Fruit fly (Drosophila melanogaster) whole organism, adult: ENCODE data around the gene Srg1.

Experiments
- CG12768 ChIP-seq: fragments of 200-800 bp; sonication (Bioruptor generic); optimal IDR thresholded peaks from 2 replicates; lab custom pipeline; 2017; ENCODE audit warnings: missing biosample characterization, missing genetic modification characterization, mild to moderate bottlenecking, moderate library complexity, missing genetic modification reagents
- CG14711 ChIP-seq: fragments of 200-800 bp; sonication (Bioruptor generic); optimal IDR thresholded peaks from 2 replicates; lab custom pipeline; 2018; ENCODE audit warnings: missing biosample characterization, mild to moderate bottlenecking, missing genetic modification characterization, moderate library complexity
- CG33017 ChIP-seq: fragments of 200-800 bp; sonication (Bioruptor generic); optimal IDR thresholded peaks from 2 replicates; lab custom pipeline; 2018; ENCODE audit warnings: missing biosample characterization, mild to moderate bottlenecking, missing genetic modification characterization, moderate library complexity
- CG5204 ChIP-seq: fragments of 200-800 bp; sonication (Bioruptor generic); optimal IDR thresholded peaks from 2 replicates; lab custom pipeline; 2016; ENCODE audit warnings: missing biosample characterization, missing genetic modification characterization
- CG7101 ChIP-seq: fragments of 200-800 bp; sonication (Bioruptor generic); optimal IDR thresholded peaks from 2 replicates; lab custom pipeline; 2018; ENCODE audit warnings: missing biosample characterization, mild to moderate bottlenecking, missing genetic modification characterization, moderate library complexity
- Clk ChIP-seq: fragments of 200-800 bp; sonication (Bioruptor generic); optimal IDR thresholded peaks from 2 replicates; lab custom pipeline; 2017; ENCODE audit warnings: missing biosample characterization, missing genetic modification characterization
- bab1 ChIP-seq: fragments of 200-800 bp; sonication (Bioruptor generic); optimal IDR thresholded peaks from 3 replicates; lab custom pipeline; 2019; ENCODE audit warnings: missing biosample characterization, mild to moderate bottlenecking, missing genetic modification characterization, moderate library complexity
- cic ChIP-seq: fragments of 200-800 bp; sonication (Bioruptor generic); optimal IDR thresholded peaks from 2 replicates; lab custom pipeline; 2017; ENCODE audit warnings: missing biosample characterization, mild to moderate bottlenecking, missing genetic modification characterization, moderate library complexity
- ovo ChIP-seq: fragments of 200-800 bp; sonication (Bioruptor generic); optimal IDR thresholded peaks from 2 replicates; lab custom pipeline; 2016; ENCODE audit warnings: missing biosample characterization, missing genetic modification characterization
- tj ChIP-seq: fragments of 200-800 bp; sonication (Bioruptor generic); optimal IDR thresholded peaks from 3 replicates; lab custom pipeline; 2017; ENCODE audit warnings: missing biosample characterization, mild to moderate bottlenecking, missing genetic modification characterization, moderate library complexity
- toe ChIP-seq: fragments of 200-800 bp; sonication (Bioruptor generic); optimal IDR thresholded peaks from 2 replicates; lab custom pipeline; 2016; ENCODE audit warnings: missing biosample characterization, missing genetic modification characterization

DNA sequence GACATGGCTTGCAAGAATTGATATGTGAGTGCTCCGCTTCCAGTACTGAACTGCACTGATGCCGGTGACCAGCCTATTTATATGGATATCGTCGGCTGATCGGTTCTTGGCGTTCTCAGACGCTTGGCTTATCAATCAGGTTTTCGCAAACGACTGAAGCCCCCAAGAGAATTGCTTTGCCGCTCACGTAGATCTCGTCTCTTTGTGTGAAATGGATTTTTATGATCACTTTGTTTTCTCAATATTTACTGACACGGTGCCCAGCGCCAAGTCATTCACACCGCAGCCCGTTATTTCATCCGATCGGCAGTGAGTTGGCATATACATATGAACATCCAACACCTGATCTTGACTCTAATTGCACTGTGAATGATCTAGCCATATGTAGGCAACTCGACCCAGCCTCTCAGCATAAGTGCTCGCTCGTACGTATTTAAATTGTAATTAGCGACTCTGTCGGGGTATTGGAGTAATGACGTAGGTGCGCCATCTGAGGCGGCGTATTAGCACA lies 4.2 kb downstream of the Srg1 start, which contains the start of gene CG13639:
- peak; percentile 48 for TF ChIP-seq ovo (GFP tag; lab: Kevin White, UChicago)
- TF ChIP-seq CG12768 (GFP tag; lab: Kevin White, UChicago) = no peak
- TF ChIP-seq bab1 = no peak
- no peak for TF ChIP-seq CG14711 (tag; lab: Kevin White, UChicago)
- TF ChIP-seq CG33017 (tag; lab: Kevin White, UChicago) = no peak
- no peak for TF ChIP-seq cic (GFP tag; lab: Kevin White, UChicago)
- TF ChIP-seq CG5204 (GFP tag; lab: Kevin White, UChicago) = no peak
- TF ChIP-seq toe (GFP tag; lab: Kevin White, UChicago) = no peak
- no peak for TF ChIP-seq tj
- TF ChIP-seq CG7101 (tag; lab: Kevin White, UChicago) = no peak
- TF ChIP-seq Clk = no peak
